Worm (Caenorhabditis elegans) whole organism, L4 larva: ENCODE results near the gene T04C10.3.

Experiments
- dmd-9 ChIP-seq: fragments of 200-800 bp; sonication (Bioruptor generic); IDR thresholded peaks from 2 replicates; pipeline ENCODE4 v1.3.6; 2022; ENCODE audit warnings: missing genetic modification reagents, missing genetic modification characterization, missing compliant biosample characterization
- egl-27 ChIP-seq: sonication (generic microtip); optimal IDR thresholded peaks from 3 replicates; lab custom pipeline; 2017; ENCODE audit warnings: missing biosample characterization, missing genetic modification reagents, missing genetic modification characterization
- fos-1 ChIP-seq: fragments of 150-350 bp; optimal IDR thresholded peaks from 2 replicates; lab custom pipeline; 2014; ENCODE audit warnings: missing biosample characterization, missing genetic modification characterization
- lin-1 ChIP-seq: fragments of 200-800 bp; sonication (Bioruptor generic); IDR thresholded peaks from 2 replicates; pipeline ENCODE4 v1.3.6; 2022; ENCODE audit warnings: missing genetic modification reagents, missing genetic modification characterization, missing compliant biosample characterization

ce11 chrX:14797405-14797804, 14.8 kb upstream of the T04C10.3 start:
- no peak for TF ChIP-seq dmd-9 (GFP tag; lab: Robert Waterston, UW)
- TF ChIP-seq lin-1 (GFP tag; lab: Robert Waterston, UW): no peak
- no peak for TF ChIP-seq fos-1 (tag; lab: Kevin White, UChicago)
- TF ChIP-seq egl-27 (tag; lab: Kevin White, UChicago): no peak
